Worm (Caenorhabditis elegans): Measurements from ENCODE around the gene hpr-17.

hpr-17 gene

ce11 chrII:13107719-13108118, 49.1 kb downstream of the hpr-17 start, which contains the start of gene pqn-32:
Gene pqn-32 (plus strand): TSS chrII:13108019.
- TF ChIP-seq zag-1 (tag; optimal IDR thresholded peaks at IDR 0.05) (no peak), mml-1 (tag; optimal IDR thresholded peaks at IDR 0.05) (no peak), lin-39 (tag; optimal IDR thresholded peaks at IDR 0.05) (no peak), elt-2 (tag; optimal IDR thresholded peaks at IDR 0.05) (no peak), nfya-1 (tag; optimal IDR thresholded peaks at IDR 0.05; ENCODE audit: insufficient read depth) (no peak), nhr-67 (tag; optimal IDR thresholded peaks at IDR 0.05) (no peak), hmg-11 (tag; optimal IDR thresholded peaks at IDR 0.05) (no peak), daf-12 (tag; optimal IDR thresholded peaks at IDR 0.05) (no peak), elt-3 (tag; optimal IDR thresholded peaks at IDR 0.05) (no peak), ama-1 (optimal IDR thresholded peaks at IDR 0.05) (no peak), egl-27 (tag; optimal IDR thresholded peaks at IDR 0.05) (no peak), nhr-43 (tag; optimal IDR thresholded peaks at IDR 0.05; ENCODE audit: poor library complexity, severe bottlenecking) (no peak), tbx-2 (tag; optimal IDR thresholded peaks at IDR 0.05) (no peak), nhr-12 (tag; optimal IDR thresholded peaks at IDR 0.05) (no peak), nhr-77 (tag; optimal IDR thresholded peaks at IDR 0.05) (no peak), nhr-76 (tag; optimal IDR thresholded peaks at IDR 0.05) (no peak), ztf-4 (tag; optimal IDR thresholded peaks at IDR 0.05) (no peak), jun-1 (tag; optimal IDR thresholded peaks at IDR 0.05) (no peak), ceh-82 (tag; optimal IDR thresholded peaks at IDR 0.05) (no peak)
